Worm (Caenorhabditis elegans) whole organism, L2 larva: ENCODE measurements around the gene glt-4.

Experiments
- gmeb-1 ChIP-seq: fragments of 150-350 bp; optimal IDR thresholded peaks from 2 replicates; lab custom pipeline; 2014; ENCODE audit warnings: missing biosample characterization, missing genetic modification characterization
- nhr-21 ChIP-seq: fragments of 150-350 bp; optimal IDR thresholded peaks from 2 replicates; lab custom pipeline; 2014; ENCODE audit warnings: missing biosample characterization, missing genetic modification characterization
- nhr-77 ChIP-seq: fragments of 150-350 bp; optimal IDR thresholded peaks from 2 replicates; lab custom pipeline; 2014; ENCODE audit warnings: missing biosample characterization, missing genetic modification characterization
- sma-9 ChIP-seq, 2 experiments: fragments of 150-350 bp in 1 of 2; sonication (generic microtip) in 1 of 2; optimal IDR thresholded peaks; 2 replicates each; lab custom pipeline; 2014 to 2016; ENCODE audit warnings: missing genetic modification characterization in 2 of 2, mild to moderate bottlenecking in 1 of 2, missing biosample characterization in 1 of 2, missing compliant biosample characterization in 1 of 2, missing genetic modification reagents in 1 of 2, moderate library complexity in 1 of 2

The glt-4 gene

DNA sequence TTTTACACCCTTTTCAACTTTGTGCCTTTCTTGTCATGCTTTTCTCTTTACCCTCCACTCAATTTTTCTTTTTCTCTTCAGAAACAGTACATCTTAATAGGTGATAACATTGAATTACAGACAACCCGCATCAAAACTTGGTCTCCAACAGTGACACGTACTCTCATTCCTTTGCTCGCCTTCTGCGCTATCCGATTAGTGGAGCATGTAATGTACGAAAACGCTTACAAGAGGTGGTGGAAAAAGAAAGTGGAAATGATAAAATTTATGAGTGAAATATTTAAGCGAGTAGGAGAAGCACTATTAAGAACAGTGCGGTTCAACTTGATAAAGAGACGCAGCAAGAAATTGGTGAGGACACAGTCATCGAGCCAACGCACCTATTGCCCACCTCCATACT lies 53.3 kb downstream of the glt-4 start, which contains the start of gene pept-1 (continued):
- TF ChIP-seq gmeb-1 (tag; lab: Kevin White, UChicago) (peak; percentile 46), nhr-21 (tag; lab: Kevin White, UChicago) (no peak)

ce11 chrX:6458001-6458400 lies 54.8 kb downstream of the glt-4 start:
- peak; percentile 17 for TF ChIP-seq gmeb-1 (tag; lab: Kevin White, UChicago)
- TF ChIP-seq sma-9 (GFP tag; optimal IDR thresholded peaks at IDR 0.05; lab: Kevin White, UChicago): peak; percentile 9
- no peak for TF ChIP-seq sma-9 (tag; optimal IDR thresholded peaks at IDR 0.05; lab: Kevin White, UChicago)
- no peak for TF ChIP-seq nhr-77 (tag; lab: Kevin White, UChicago)
- TF ChIP-seq, all 48 proteins: peak for 2
